Fruit fly (Drosophila melanogaster) whole organism: ENCODE results near the gene Nplp3.

Experiments
- CG8478 ChIP-seq: fragments of >200 bp; optimal IDR thresholded peaks from 2 replicates; lab custom pipeline; 2018; ENCODE audit warnings: inconsistent platforms
- Dll ChIP-seq: fragments of >200 bp; optimal IDR thresholded peaks from 2 replicates; lab custom pipeline; 2017
- EcR ChIP-seq, 2 experiments: fragments of >200 bp; optimal IDR thresholded peaks; 2 replicates each; lab custom pipeline; 2017; ENCODE audit warnings: missing biosample characterization in 2 of 2, missing genetic modification characterization in 2 of 2, missing genetic modification reagents in 2 of 2
- pan ChIP-seq: fragments of >200 bp; optimal IDR thresholded peaks from 2 replicates; lab custom pipeline; 2017
- psq ChIP-seq: fragments of >200 bp; optimal IDR thresholded peaks from 2 replicates; lab custom pipeline; 2017
- usp ChIP-seq: fragments of >200 bp; optimal IDR thresholded peaks from 2 replicates; lab custom pipeline; 2017; ENCODE audit warnings: missing biosample characterization, missing genetic modification characterization, mixed read lengths

Nplp3 gene

dm6 chr3L:16285346-16285911, 32.4 kb upstream of the Nplp3 start, which contains the start of gene CG13047:
CG13047 (minus strand) TSS chr3L:16285396.
- TF ChIP-seq psq (no peak), EcR (GFP tag; optimal IDR thresholded peaks at IDR 0.05; lab: Kevin White, UChicago) (no peak), CG8478 (lab: Kevin White, UChicago) (no peak), Dll (lab: Kevin White, UChicago) (no peak), usp (GFP tag; lab: Kevin White, UChicago) (no peak), pan (no peak)

dm6 chr3L:16286258-16286657, 31.6 kb upstream of the Nplp3 start:
- TF ChIP-seq Dll (lab: Kevin White, UChicago) = no peak
- TF ChIP-seq psq = no peak
- no peak for TF ChIP-seq CG8478 (lab: Kevin White, UChicago)
- no peak for TF ChIP-seq EcR (GFP tag; optimal IDR thresholded peaks at IDR 0.05; lab: Kevin White, UChicago)
- no peak for TF ChIP-seq pan
- TF ChIP-seq usp (GFP tag; lab: Kevin White, UChicago) = no peak

- no peak for TF ChIP-seq usp (GFP tag; lab: Kevin White, UChicago)
- TF ChIP-seq EcR (GFP tag; optimal IDR thresholded peaks at IDR 0.05; lab: Kevin White, UChicago) = no peak
- no peak for TF ChIP-seq psq
- no peak for TF ChIP-seq CG8478 (lab: Kevin White, UChicago)
- no peak for TF ChIP-seq Dll (lab: Kevin White, UChicago)
- no peak for TF ChIP-seq pan
Measured at dm6 chr3L:16288322-16288721, 29.5 kb upstream of the Nplp3 start, which contains the start of gene CG13046. CG13046 (minus strand) TSS chr3L:16288422.

dm6 chr3L:16289067-16289466, 28.8 kb upstream of the Nplp3 start:
- TF ChIP-seq EcR (GFP tag; optimal IDR thresholded peaks at IDR 0.05; lab: Kevin White, UChicago) (no peak), pan (no peak), psq (no peak), usp (GFP tag; lab: Kevin White, UChicago) (no peak), CG8478 (lab: Kevin White, UChicago) (no peak), Dll (lab: Kevin White, UChicago) (no peak)

dm6 chr3L:16290850-16291249, 27.0 kb upstream of the Nplp3 start, which contains the start of gene CG13045:
CG13045 (minus strand) TSS chr3L:16290950.
- TF ChIP-seq usp (GFP tag; lab: Kevin White, UChicago) = no peak
- TF ChIP-seq EcR (GFP tag; optimal IDR thresholded peaks at IDR 0.05; lab: Kevin White, UChicago) = no peak
- no peak for TF ChIP-seq pan
- no peak for TF ChIP-seq CG8478 (lab: Kevin White, UChicago)
- TF ChIP-seq Dll (lab: Kevin White, UChicago) = no peak
- TF ChIP-seq psq = no peak

- TF ChIP-seq CG8478 (lab: Kevin White, UChicago) (no peak), EcR (GFP tag; optimal IDR thresholded peaks at IDR 0.05; lab: Kevin White, UChicago) (no peak), usp (GFP tag; lab: Kevin White, UChicago) (no peak), Dll (lab: Kevin White, UChicago) (no peak), psq (no peak)
Measured at dm6 chr3L:16291678-16292077, 26.1 kb upstream of the Nplp3 start.

- TF ChIP-seq pan (no peak), psq (no peak), CG8478 (lab: Kevin White, UChicago) (no peak), Dll (lab: Kevin White, UChicago) (no peak), usp (GFP tag; lab: Kevin White, UChicago) (no peak), EcR (GFP tag; optimal IDR thresholded peaks at IDR 0.05; lab: Kevin White, UChicago) (no peak)
Measured at dm6 chr3L:16295447-16295846, 22.4 kb upstream of the Nplp3 start, which contains the start of gene CG4962. CG4962 (minus strand) TSS chr3L:16295547.

- TF ChIP-seq EcR (GFP tag; optimal IDR thresholded peaks at IDR 0.05; lab: Kevin White, UChicago) = no peak
- TF ChIP-seq psq = no peak
- TF ChIP-seq Dll (lab: Kevin White, UChicago) = no peak
- no peak for TF ChIP-seq pan
- no peak for TF ChIP-seq usp (GFP tag; lab: Kevin White, UChicago)
- no peak for TF ChIP-seq CG8478 (lab: Kevin White, UChicago)
Measured at dm6 chr3L:16301153-16301552, 16.7 kb upstream of the Nplp3 start, which contains the start of gene CG4982. CG4982 (plus strand) TSS chr3L:16301453.

dm6 chr3L:16303078-16303477, 14.7 kb upstream of the Nplp3 start, which contains the start of gene CG13044:
CG13044 (minus strand) TSS chr3L:16303178.
- TF ChIP-seq pan (no peak), CG8478 (lab: Kevin White, UChicago) (no peak), usp (GFP tag; lab: Kevin White, UChicago) (no peak), Dll (lab: Kevin White, UChicago) (no peak), EcR (GFP tag; optimal IDR thresholded peaks at IDR 0.05; lab: Kevin White, UChicago) (no peak), psq (no peak)

dm6 chr3L:16303982-16304381, 13.8 kb upstream of the Nplp3 start, which contains the start of gene CG43249:
CG43249 (plus strand) TSS chr3L:16304282.
- TF ChIP-seq psq = no peak
- no peak for TF ChIP-seq EcR (GFP tag; optimal IDR thresholded peaks at IDR 0.05; lab: Kevin White, UChicago)
- no peak for TF ChIP-seq usp (GFP tag; lab: Kevin White, UChicago)
- no peak for TF ChIP-seq Dll (lab: Kevin White, UChicago)
- TF ChIP-seq pan = no peak
- no peak for TF ChIP-seq CG8478 (lab: Kevin White, UChicago)

dm6 chr3L:16305820-16306650, 11.8 kb upstream of the Nplp3 start, which contains the start of the genes CG13043 and CG13063:
CG13043 (minus strand) TSS chr3L:16305870.
CG13063 (plus strand) TSS chr3L:16306600.
- no peak for TF ChIP-seq usp (GFP tag; lab: Kevin White, UChicago)
- no peak for TF ChIP-seq CG8478 (lab: Kevin White, UChicago)
- no peak for TF ChIP-seq psq
- no peak for TF ChIP-seq pan
- TF ChIP-seq EcR (GFP tag; optimal IDR thresholded peaks at IDR 0.05; lab: Kevin White, UChicago) = no peak
- TF ChIP-seq Dll (lab: Kevin White, UChicago) = no peak
